Comparison of ENCODE assay signal across 3 worm cellular contexts in the genomic region with DNA sequence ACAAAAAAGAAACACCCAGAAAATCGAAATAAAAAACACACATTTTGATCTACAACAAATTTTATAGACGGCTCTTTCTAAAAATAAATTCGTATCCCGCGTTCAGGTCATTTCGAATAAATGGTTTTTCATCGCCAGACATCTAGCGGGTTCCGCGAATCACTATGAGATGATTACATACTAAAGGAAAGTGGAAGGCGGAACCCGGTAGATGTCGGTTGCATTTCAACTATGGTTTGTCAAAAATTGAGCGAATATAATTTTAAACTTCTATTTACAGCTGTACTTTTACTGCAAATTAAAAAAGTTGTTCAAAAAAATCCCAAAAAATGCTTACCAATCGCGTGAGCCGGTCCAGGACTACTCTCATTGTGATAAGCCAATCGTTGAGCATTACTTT.
A peak's percentile ranks its signal among the peaks of the same experiment; 100 is the strongest.
TF ChIP-seq lines count a peak whose summit lies in the region.

No protein-coding gene starts in this region.

TF ChIP-seq in whole organism, L1 larva, 84 proteins besides CTCF, POLR2A, EP300 and RAD21:
- no peak for TF ChIP-seq unc-86 (tag; optimal IDR thresholded peaks at IDR 0.05; lab: Kevin White, UChicago)
- TF ChIP-seq lin-13 (GFP tag; optimal IDR thresholded peaks at IDR 0.05; lab: Kevin White, UChicago) = no peak
- TF ChIP-seq egl-13 (tag; optimal IDR thresholded peaks at IDR 0.05; lab: Kevin White, UChicago) = no peak
- TF ChIP-seq aha-1 (tag; optimal IDR thresholded peaks at IDR 0.05; lab: Kevin White, UChicago) = no peak
- no peak for TF ChIP-seq efl-3 (GFP tag; optimal IDR thresholded peaks at IDR 0.05; lab: Kevin White, UChicago)
- no peak for TF ChIP-seq unc-30 (tag; optimal IDR thresholded peaks at IDR 0.05; lab: Kevin White, UChicago)
- peak; percentile 82 for TF ChIP-seq snpc-4 (tag; optimal IDR thresholded peaks at IDR 0.05; lab: Kevin White, UChicago)
- TF ChIP-seq nhr-85 (tag; lab: Kevin White, UChicago) = no peak
- no peak for TF ChIP-seq C16A3.4 (tag; optimal IDR thresholded peaks at IDR 0.05; lab: Kevin White, UChicago)

TF ChIP-seq in whole organism, L2 larva, 48 proteins besides CTCF, POLR2A, EP300 and RAD21:
- TF ChIP-seq snpc-4 (tag; optimal IDR thresholded peaks at IDR 0.05; lab: Kevin White, UChicago) (peak; percentile 39), sma-3 (GFP tag; optimal IDR thresholded peaks at IDR 0.05; lab: Kevin White, UChicago) (no peak)
TF ChIP-seq in whole organism, L2 larva: peak in this region for 1.

TF ChIP-seq in whole organism, young adult, 124 proteins besides CTCF, POLR2A, EP300 and RAD21:
- TF ChIP-seq hmg-20 (GFP tag; IDR thresholded peaks at IDR 0.05; lab: Robert Waterston, UW) = no peak
- no peak for TF ChIP-seq attf-6 (GFP tag; IDR thresholded peaks at IDR 0.05; lab: Robert Waterston, UW)
- TF ChIP-seq hmg-1.2 (GFP tag; IDR thresholded peaks at IDR 0.05; lab: Robert Waterston, UW) = 0 out of 2 replicates have a peak, but pooled peaks have one; percentile 9
- TF ChIP-seq snpc-4 (GFP tag; optimal IDR thresholded peaks at IDR 0.05; lab: Kevin White, UChicago) = no peak
- TF ChIP-seq snpc-4 (tag; optimal IDR thresholded peaks at IDR 0.05; lab: Kevin White, UChicago) = peak in 2 of 4 experiments; percentile 67 to 76
- TF ChIP-seq dox-1 (GFP tag; IDR thresholded peaks at IDR 0.05; lab: Robert Waterston, UW) = no peak
- no peak for TF ChIP-seq ceh-58 (GFP tag; IDR thresholded peaks at IDR 0.05; lab: Robert Waterston, UW)
- no peak for TF ChIP-seq lsl-1 (GFP tag; optimal IDR thresholded peaks at IDR 0.05; lab: Kevin White, UChicago)
- no peak for TF ChIP-seq aptf-2 (GFP tag; conservative IDR thresholded peaks at IDR 0.05; lab: Robert Waterston, UW)
- no peak for TF ChIP-seq mcd-1 (GFP tag; IDR thresholded peaks at IDR 0.05; lab: Robert Waterston, UW)
- TF ChIP-seq snpc-1.1 (tag; optimal IDR thresholded peaks at IDR 0.05; lab: Kevin White, UChicago; ENCODE audit: insufficient read depth) = peak; percentile 5
